Worm (Caenorhabditis elegans): ENCODE results near the gene ZK1128.1.

Gene ZK1128.1

DNA sequence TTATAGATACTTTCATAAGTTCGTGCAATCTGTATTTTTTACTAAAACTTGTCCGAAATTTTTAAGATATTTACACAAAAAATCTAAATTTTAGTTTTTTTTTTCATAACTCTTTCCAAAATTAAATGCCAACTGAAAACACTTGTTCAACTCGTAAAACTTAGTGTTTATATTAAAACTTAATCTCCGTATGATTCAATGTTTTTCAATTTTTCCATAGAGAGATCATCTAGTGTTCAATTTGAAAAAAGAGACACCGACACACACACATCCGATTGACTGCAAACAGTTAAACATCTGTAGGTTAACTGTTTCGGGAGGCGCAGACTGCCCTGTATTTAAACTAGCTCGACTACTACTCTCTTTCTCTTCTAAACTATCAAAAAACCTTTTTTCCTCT, 5.6 kb downstream of the ZK1128.1 start, which contains the start of gene T16H12.9:
TSS of gene T16H12.9 (plus strand) at position 301 of the 400 bp plus-strand sequence.
- TF ChIP-seq nhr-12 (tag; optimal IDR thresholded peaks at IDR 0.05) (no peak), elt-1 (tag; optimal IDR thresholded peaks at IDR 0.05) (no peak), ztf-4 (tag; optimal IDR thresholded peaks at IDR 0.05) (no peak), ama-1 (optimal IDR thresholded peaks at IDR 0.05) (no peak), nhr-237 (tag; optimal IDR thresholded peaks at IDR 0.05) (no peak), ceh-9 (tag; optimal IDR thresholded peaks at IDR 0.05) (no peak), egl-5 (tag; optimal IDR thresholded peaks at IDR 0.05) (no peak), ceh-82 (tag; optimal IDR thresholded peaks at IDR 0.05) (no peak), nhr-25 (tag; optimal IDR thresholded peaks at IDR 0.05) (no peak), pha-4 (tag; optimal IDR thresholded peaks at IDR 0.05) (no peak), pqm-1 (tag; optimal IDR thresholded peaks at IDR 0.05) (no peak), fkh-2 (tag; optimal IDR thresholded peaks at IDR 0.05) (no peak), mdl-1 (tag; optimal IDR thresholded peaks at IDR 0.05) (no peak), egl-27 (tag; optimal IDR thresholded peaks at IDR 0.05) (no peak), unc-62 (GFP tag; optimal IDR thresholded peaks at IDR 0.05) (no peak), ztf-11 (tag; optimal IDR thresholded peaks at IDR 0.05) (no peak), elt-2 (tag; optimal IDR thresholded peaks at IDR 0.05) (no peak), R02D3.7 (tag; optimal IDR thresholded peaks at IDR 0.05) (no peak)

DNA sequence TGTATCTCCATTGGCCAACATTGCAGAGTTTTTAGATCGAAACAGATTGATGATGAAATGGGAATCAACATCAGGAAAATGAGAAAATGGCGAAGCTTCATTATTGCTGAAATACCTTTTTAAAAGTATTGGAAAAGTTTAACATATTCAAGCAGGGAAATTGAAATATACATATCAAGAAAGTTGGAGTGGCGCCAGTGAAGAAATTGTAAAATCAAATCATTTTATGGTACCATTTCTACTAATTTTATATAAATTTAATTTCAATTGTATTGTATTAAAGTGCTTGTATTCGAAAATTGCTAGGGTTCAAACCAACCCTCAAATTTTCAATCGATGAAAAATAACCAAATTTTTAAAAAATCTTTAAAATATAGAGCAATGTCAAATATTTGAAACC, 8.2 kb downstream of the ZK1128.1 start, which contains the start of gene srt-55:
TSS of gene srt-55 (minus strand) at position 101 of the 400 bp plus-strand sequence.
- TF ChIP-seq mml-1 (tag; optimal IDR thresholded peaks at IDR 0.05) (no peak), lin-15B (tag; optimal IDR thresholded peaks at IDR 0.05) (no peak), zag-1 (tag; optimal IDR thresholded peaks at IDR 0.05) (no peak), lsy-12 (tag; optimal IDR thresholded peaks at IDR 0.05) (no peak), R02D3.7 (tag; optimal IDR thresholded peaks at IDR 0.05) (no peak), nfya-1 (tag; optimal IDR thresholded peaks at IDR 0.05; ENCODE audit: insufficient read depth) (no peak), nhr-43 (tag; optimal IDR thresholded peaks at IDR 0.05; ENCODE audit: poor library complexity, severe bottlenecking) (no peak), nhr-67 (tag; optimal IDR thresholded peaks at IDR 0.05) (no peak), fos-1 (tag; optimal IDR thresholded peaks at IDR 0.05) (no peak), unc-39 (tag; optimal IDR thresholded peaks at IDR 0.05) (no peak), pha-4 (tag; optimal IDR thresholded peaks at IDR 0.05) (no peak), pqm-1 (tag; optimal IDR thresholded peaks at IDR 0.05) (no peak)

DNA sequence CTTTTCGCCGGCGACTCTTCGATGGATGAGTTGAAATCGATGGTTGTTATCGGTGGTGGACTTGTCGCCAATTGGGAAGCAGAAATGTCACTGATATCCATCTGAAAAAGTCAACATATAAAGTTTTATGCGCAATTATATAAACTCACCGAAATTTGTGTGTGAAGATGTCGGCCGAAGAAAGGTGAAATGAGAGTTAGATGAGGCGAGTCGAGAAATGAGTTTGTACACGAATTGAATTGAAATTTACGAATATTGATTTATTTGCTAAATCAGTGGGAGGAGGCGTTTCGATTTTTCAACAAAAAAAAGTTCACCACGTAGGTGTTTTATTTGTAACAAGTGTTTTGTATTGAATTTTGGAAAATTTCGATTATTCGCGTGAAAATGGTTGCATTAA, 13.2 kb downstream of the ZK1128.1 start, which contains the start of gene kel-10:
TSS of gene kel-10 (minus strand) at position 101 of the 400 bp plus-strand sequence.
- TF ChIP-seq nhr-28 (tag; optimal IDR thresholded peaks at IDR 0.05) (no peak), snpc-4 (tag; optimal IDR thresholded peaks at IDR 0.05) (no peak), nhr-67 (tag; optimal IDR thresholded peaks at IDR 0.05) (no peak), unc-39 (tag; optimal IDR thresholded peaks at IDR 0.05) (no peak), nhr-12 (tag; optimal IDR thresholded peaks at IDR 0.05) (no peak), tbx-2 (tag; optimal IDR thresholded peaks at IDR 0.05) (no peak), nfya-1 (tag; optimal IDR thresholded peaks at IDR 0.05; ENCODE audit: insufficient read depth) (no peak), aly-2 (tag; optimal IDR thresholded peaks at IDR 0.05) (no peak), ztf-11 (tag; optimal IDR thresholded peaks at IDR 0.05) (no peak), mml-1 (tag; optimal IDR thresholded peaks at IDR 0.05) (no peak), ceh-28 (tag; optimal IDR thresholded peaks at IDR 0.05) (no peak)

DNA sequence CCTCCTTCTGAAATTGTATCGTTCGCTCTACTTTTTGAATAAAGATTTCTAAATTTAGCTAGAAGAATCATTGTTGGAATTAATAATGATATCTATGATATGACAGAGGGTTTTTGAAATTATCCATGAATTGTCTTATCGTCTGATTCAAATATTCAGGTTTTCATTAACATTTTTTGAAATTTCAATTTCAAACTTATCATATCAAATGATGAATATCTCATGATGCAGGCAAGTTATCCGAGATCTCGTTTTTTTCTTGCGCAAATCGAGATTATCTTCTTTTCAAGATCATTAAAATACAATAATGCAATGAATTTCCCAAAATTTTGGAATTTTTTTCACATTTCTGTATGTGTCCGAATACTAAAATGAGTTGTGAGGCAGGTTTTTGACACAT, 16.6 kb downstream of the ZK1128.1 start, which contains the start of gene spop-1:
TSS of gene spop-1 (minus strand) at position 101 of the 400 bp plus-strand sequence.
- TF ChIP-seq sea-2 (GFP tag; optimal IDR thresholded peaks at IDR 0.05) (no peak), ama-1 (optimal IDR thresholded peaks at IDR 0.05) (no peak), R02D3.7 (tag; optimal IDR thresholded peaks at IDR 0.05) (no peak), ceh-28 (tag; optimal IDR thresholded peaks at IDR 0.05) (no peak), nhr-11 (tag; optimal IDR thresholded peaks at IDR 0.05) (no peak), nhr-43 (tag; optimal IDR thresholded peaks at IDR 0.05; ENCODE audit: poor library complexity, severe bottlenecking) (no peak), nhr-76 (tag; optimal IDR thresholded peaks at IDR 0.05) (no peak)

DNA sequence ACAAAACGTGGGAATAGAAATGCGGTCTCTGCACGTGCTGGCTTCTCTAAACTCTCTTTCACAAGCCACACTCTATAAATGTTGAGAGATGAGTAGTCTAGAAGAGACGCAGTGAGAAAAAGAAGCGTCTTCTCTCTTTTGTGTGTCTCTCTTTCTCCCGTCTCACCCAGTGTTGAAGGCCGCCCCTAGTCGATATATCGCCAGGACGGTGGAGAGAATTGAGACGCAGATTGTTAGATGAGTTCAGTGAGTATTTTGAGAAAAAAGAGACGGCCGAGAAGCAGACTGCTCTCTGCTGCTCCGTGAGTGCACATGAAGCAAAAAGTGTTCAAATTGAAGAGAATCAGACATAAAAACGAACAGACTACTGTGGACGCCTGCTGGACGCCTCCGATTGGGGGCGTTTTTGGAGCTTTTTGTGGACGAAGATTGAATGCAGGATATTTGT, 18.0 kb downstream of the ZK1128.1 start:
- no peak for TF ChIP-seq ZK546.5 (tag; optimal IDR thresholded peaks at IDR 0.05)
- TF ChIP-seq snpc-4 (tag; optimal IDR thresholded peaks at IDR 0.05): peak; percentile 52
- TF ChIP-seq tbx-2 (tag; optimal IDR thresholded peaks at IDR 0.05): peak; percentile 67
- TF ChIP-seq nhr-23 (tag; optimal IDR thresholded peaks at IDR 0.05): peak; percentile 79
- no peak for TF ChIP-seq nhr-67 (tag; optimal IDR thresholded peaks at IDR 0.05)
- no peak for TF ChIP-seq nhr-76 (tag; optimal IDR thresholded peaks at IDR 0.05)
- peak; percentile 80 for TF ChIP-seq nhr-77 (tag; optimal IDR thresholded peaks at IDR 0.05)
- TF ChIP-seq fkh-10 (GFP tag; optimal IDR thresholded peaks at IDR 0.05): no peak
- TF ChIP-seq nhr-43 (tag; optimal IDR thresholded peaks at IDR 0.05; ENCODE audit: poor library complexity, severe bottlenecking): peak; percentile 77
- peak; percentile 54 for TF ChIP-seq elt-1 (tag; optimal IDR thresholded peaks at IDR 0.05)
- peak; percentile 96 for TF ChIP-seq mdl-1 (tag; optimal IDR thresholded peaks at IDR 0.05)
- TF ChIP-seq nfya-1 (tag; optimal IDR thresholded peaks at IDR 0.05; ENCODE audit: insufficient read depth): peak; percentile 99
- no peak for TF ChIP-seq unc-39 (tag; optimal IDR thresholded peaks at IDR 0.05)
- peak; percentile 47 for TF ChIP-seq egl-27 (tag; optimal IDR thresholded peaks at IDR 0.05)
- TF ChIP-seq hmg-11 (tag; optimal IDR thresholded peaks at IDR 0.05): peak; percentile 99
- no peak for TF ChIP-seq nhr-237 (tag; optimal IDR thresholded peaks at IDR 0.05)
- peak; percentile 90 for TF ChIP-seq nhr-25 (tag; optimal IDR thresholded peaks at IDR 0.05)
- no peak for TF ChIP-seq ama-1 (optimal IDR thresholded peaks at IDR 0.05)
- peak; percentile 62 for TF ChIP-seq skn-1 (tag; optimal IDR thresholded peaks at IDR 0.05)
- TF ChIP-seq nhr-11 (tag; optimal IDR thresholded peaks at IDR 0.05): peak; percentile 16
- TF ChIP-seq nhr-28 (tag; optimal IDR thresholded peaks at IDR 0.05): no peak
- no peak for TF ChIP-seq ztf-4 (tag; optimal IDR thresholded peaks at IDR 0.05)
- no peak for TF ChIP-seq ztf-11 (tag; optimal IDR thresholded peaks at IDR 0.05)
- peak; percentile 78 for TF ChIP-seq elt-2 (tag; optimal IDR thresholded peaks at IDR 0.05)
- TF ChIP-seq lin-15B (tag; optimal IDR thresholded peaks at IDR 0.05): peak; percentile 76
- TF ChIP-seq jun-1 (tag; optimal IDR thresholded peaks at IDR 0.05): peak; percentile 90
